Fruit fly (Drosophila melanogaster) whole organism, prepupa: Measurements from ENCODE around the gene Nipsnap.

Experiments used
- Blimp-1 ChIP-seq: fragments of 200-800 bp; sonication (Bioruptor generic); optimal IDR thresholded peaks from 3 replicates; lab custom pipeline; 2017; ENCODE audit warnings: missing biosample characterization, missing genetic modification characterization, mild to moderate bottlenecking, moderate library complexity, missing genetic modification reagents
- CG16779 ChIP-seq: fragments of 200-800 bp; sonication (Bioruptor generic); optimal IDR thresholded peaks from 3 replicates; lab custom pipeline; 2017; ENCODE audit warnings: missing biosample characterization, mild to moderate bottlenecking, missing genetic modification characterization
- CG31627 ChIP-seq: fragments of 200-800 bp; sonication (Bioruptor generic); optimal IDR thresholded peaks from 3 replicates; lab custom pipeline; 2016; ENCODE audit warnings: missing biosample characterization, missing genetic modification characterization
- CG34406 ChIP-seq: fragments of 200-800 bp; sonication (Bioruptor generic); optimal IDR thresholded peaks from 3 replicates; lab custom pipeline; 2016; ENCODE audit warnings: missing biosample characterization, missing genetic modification characterization
- OdsH ChIP-seq: fragments of 200-800 bp; sonication (Bioruptor generic); optimal IDR thresholded peaks from 3 replicates; lab custom pipeline; 2016; ENCODE audit warnings: missing biosample characterization, missing genetic modification characterization
- Sox102F ChIP-seq: fragments of 200-800 bp; sonication (Bioruptor generic); optimal IDR thresholded peaks from 2 replicates; lab custom pipeline; 2016; ENCODE audit warnings: missing biosample characterization, mild to moderate bottlenecking, missing genetic modification characterization
- eg ChIP-seq: fragments of 200-800 bp; sonication (Bioruptor generic); IDR thresholded peaks from 3 replicates; pipeline ENCODE4 v1.3.6; 2022; ENCODE audit warnings: missing biosample characterization, missing genetic modification characterization

- no peak for TF ChIP-seq CG16779
- no peak for TF ChIP-seq CG34406
- TF ChIP-seq CG31627 (GFP tag; lab: Kevin White, UChicago): no peak
- no peak for TF ChIP-seq eg (GFP tag; lab: Robert Waterston, UW)
- no peak for TF ChIP-seq Blimp-1
- no peak for TF ChIP-seq OdsH (GFP tag; lab: Kevin White, UChicago)
- TF ChIP-seq Sox102F (GFP tag; lab: Kevin White, UChicago): no peak
These were observed 10.5 kb downstream of the Nipsnap start, which contains the start of gene CG12395 for dm6 chrX:16062720-16063413.
